Fruit fly (Drosophila melanogaster): ENCODE data around the gene VhaAC39-2.

The VhaAC39-2 gene

DNA sequence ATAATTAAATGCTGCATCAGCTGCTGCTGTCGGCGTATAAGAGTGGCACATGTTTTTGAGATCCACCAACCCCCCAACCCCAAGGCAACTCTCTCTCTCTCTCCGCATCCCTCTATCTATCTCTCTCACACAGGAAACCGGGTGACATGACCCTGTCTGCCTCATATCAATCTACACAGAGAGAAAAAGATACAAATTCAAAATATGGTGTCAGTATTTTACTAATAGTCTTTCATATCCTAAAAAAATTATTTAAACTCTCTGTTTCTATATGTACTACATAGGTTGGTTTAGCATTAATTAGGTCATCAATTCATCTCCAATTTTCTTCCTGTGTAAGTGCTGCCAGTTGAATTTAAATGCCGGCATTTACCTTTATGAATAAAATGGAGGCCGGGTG, 16.3 kb upstream of the VhaAC39-2 start (continued):
- TF ChIP-seq CG13424 (tag; optimal IDR thresholded peaks at IDR 0.05) (peak; percentile 92), odd (GFP tag; optimal IDR thresholded peaks at IDR 0.05) (peak; percentile 71), dpn (GFP tag; optimal IDR thresholded peaks at IDR 0.05) (peak; percentile 92 to 93), kah (GFP tag; optimal IDR thresholded peaks at IDR 0.05) (peak; percentile 80), CG12236 (GFP tag; optimal IDR thresholded peaks at IDR 0.05) (peak; percentile 87), Ets65A (GFP tag) (peak; percentile 97), chn (GFP tag; optimal IDR thresholded peaks at IDR 0.05) (peak; percentile 92), kni (GFP tag; optimal IDR thresholded peaks at IDR 0.05) (peak; percentile 7), hkb (optimal IDR thresholded peaks at IDR 0.05) (no peak), hkb (GFP tag; IDR thresholded peaks at IDR 0.05) (peak; percentile 94), slbo (GFP tag; IDR thresholded peaks at IDR 0.05) (peak; percentile 87), seq (GFP tag; IDR thresholded peaks at IDR 0.05) (peak; percentile 86), CG13296 (GFP tag; optimal IDR thresholded peaks at IDR 0.05) (peak; percentile 70), Poxn (GFP tag; IDR thresholded peaks at IDR 0.05) (no peak), Sox100B (GFP tag; optimal IDR thresholded peaks at IDR 0.05) (peak; percentile 85), CG11247 (GFP tag; IDR thresholded peaks at IDR 0.05) (peak; percentile 80), CG33213 (GFP tag; optimal IDR thresholded peaks at IDR 0.05) (peak; percentile 84), Hr78 (GFP tag; optimal IDR thresholded peaks at IDR 0.05) (peak in 1 of 2 experiments; percentile 73), Six4 (GFP tag; optimal IDR thresholded peaks at IDR 0.05) (peak; percentile 92), pita (GFP tag; optimal IDR thresholded peaks at IDR 0.05) (no peak), rib (GFP tag; IDR thresholded peaks at IDR 0.05) (peak; percentile 66; the same call in 1 of the 2 replicates), ind (GFP tag; optimal IDR thresholded peaks at IDR 0.05) (peak; percentile 93), bcd (GFP tag; optimal IDR thresholded peaks at IDR 0.05) (peak; percentile 89), Dp (GFP tag; optimal IDR thresholded peaks at IDR 0.05) (no peak), caup (GFP tag; optimal IDR thresholded peaks at IDR 0.05; ENCODE audit: severe bottlenecking) (peak; percentile 30), yki (optimal IDR thresholded peaks at IDR 0.05) (no peak), disco-r (GFP tag; optimal IDR thresholded peaks at IDR 0.05) (peak; percentile 76), jumu (GFP tag; optimal IDR thresholded peaks at IDR 0.05) (peak; percentile 88), psq (GFP tag; optimal IDR thresholded peaks at IDR 0.05) (peak; percentile 64), CG8765 (GFP tag; IDR thresholded peaks at IDR 0.05) (peak; percentile 51; the same call in 1 of the 2 replicates), CG17829 (tag; optimal IDR thresholded peaks at IDR 0.05) (peak; percentile 95), sr (GFP tag; IDR thresholded peaks at IDR 0.05) (peak; percentile 66), Med (GFP tag) (peak; percentile 97), Fer3 (tag; optimal IDR thresholded peaks at IDR 0.05) (peak; percentile 88), prd (optimal IDR thresholded peaks at IDR 0.05) (no peak), prd (GFP tag; IDR thresholded peaks at IDR 0.05) (peak; percentile 92), z (GFP tag; IDR thresholded peaks at IDR 0.05) (no peak; the same call in 2 of the 3 replicates), Ada2b (GFP tag; IDR thresholded peaks at IDR 0.05) (peak; percentile 94), nerfin-1 (tag; optimal IDR thresholded peaks at IDR 0.05) (peak; percentile 79), CG30431 (GFP tag; optimal IDR thresholded peaks at IDR 0.05) (peak; percentile 70), CoRest (tag; optimal IDR thresholded peaks at IDR 0.05) (peak; percentile 91), so (GFP tag; IDR thresholded peaks at IDR 0.05) (peak; percentile 88), Side (GFP tag; optimal IDR thresholded peaks at IDR 0.05) (peak; percentile 86), hbn (GFP tag; IDR thresholded peaks at IDR 0.05; ENCODE audit: partially characterized antibody) (no peak), Dek (tag; optimal IDR thresholded peaks at IDR 0.05) (peak; percentile 78), CG5245 (GFP tag; optimal IDR thresholded peaks at IDR 0.05) (peak; percentile 90), CG11504 (tag; optimal IDR thresholded peaks at IDR 0.05) (peak; percentile 95), HHEX (GFP tag; optimal IDR thresholded peaks at IDR 0.05) (peak; percentile 75), Myb (GFP tag; optimal IDR thresholded peaks at IDR 0.05) (peak; percentile 62), salm (tag; optimal IDR thresholded peaks at IDR 0.05) (peak; percentile 86), twi (tag; optimal IDR thresholded peaks at IDR 0.05) (peak; percentile 77), fd102C (GFP tag; optimal IDR thresholded peaks at IDR 0.05) (peak; percentile 22)

Measured in whole organism, embryonic.